Worm (Caenorhabditis elegans): Measurements from ENCODE around the gene col-111.
A peak's percentile ranks its signal among the peaks of the same experiment; 100 is the strongest.

col-111 gene

ce11 chrIV:4665079-4665478 is 7.3 kb upstream of the col-111 start, which contains the start of gene F29B9.1:
Gene F29B9.1, plus strand, starts transcription at chrIV:4665379.
- TF ChIP-seq unc-30 (tag; optimal IDR thresholded peaks at IDR 0.05) (no peak), dpl-1 (GFP tag; optimal IDR thresholded peaks at IDR 0.05) (no peak), nhr-237 (tag; optimal IDR thresholded peaks at IDR 0.05) (no peak), hlh-17 (GFP tag; optimal IDR thresholded peaks at IDR 0.05; ENCODE audit: borderline replicate concordance) (no peak), efl-1 (optimal IDR thresholded peaks at IDR 0.05) (no peak), efl-1 (GFP tag; optimal IDR thresholded peaks at IDR 0.05 in 1 of 2) (no peak), ztf-11 (tag; optimal IDR thresholded peaks at IDR 0.05) (no peak), skn-1 (tag; optimal IDR thresholded peaks at IDR 0.05) (no peak), unc-62 (GFP tag; optimal IDR thresholded peaks at IDR 0.05) (no peak)

ce11 chrIV:4660151-4661041 is 2.6 kb upstream of the col-111 start, which contains the start of the genes F29B9.11 and jmjd-1.2:
Gene F29B9.11, minus strand, starts transcription at chrIV:4660201.
Gene jmjd-1.2, plus strand, starts transcription at chrIV:4660991.
- TF ChIP-seq ceh-63 (GFP tag; optimal IDR thresholded peaks at IDR 0.05), result peak; percentile 86
- peak; percentile 80 for TF ChIP-seq C16A3.4 (tag; optimal IDR thresholded peaks at IDR 0.05)
- peak; percentile 29 for TF ChIP-seq F16B12.6 (tag; optimal IDR thresholded peaks at IDR 0.05)
- peak; percentile 15 for TF ChIP-seq efl-3 (GFP tag; optimal IDR thresholded peaks at IDR 0.05)
- TF ChIP-seq nhr-47 (tag; optimal IDR thresholded peaks at IDR 0.05), result peak; percentile 96
- peak; percentile 74 for TF ChIP-seq grh-1 (GFP tag; IDR thresholded peaks at IDR 0.05)
- peak; percentile 95 for TF ChIP-seq lin-14 (GFP tag; optimal IDR thresholded peaks at IDR 0.05)
- peak; percentile 97 for TF ChIP-seq snu-23 (GFP tag; optimal IDR thresholded peaks at IDR 0.05)
- TF ChIP-seq sup-37 (GFP tag; optimal IDR thresholded peaks at IDR 0.05), result peak; percentile 68
- TF ChIP-seq elt-2 (tag; optimal IDR thresholded peaks at IDR 0.05), result peak; percentile 82
- peak; percentile 98 for TF ChIP-seq nhr-71 (tag; optimal IDR thresholded peaks at IDR 0.05)
- TF ChIP-seq mab-9 (GFP tag; IDR thresholded peaks at IDR 0.05), result peak; percentile 78
- no peak for TF ChIP-seq hlh-4 (tag; optimal IDR thresholded peaks at IDR 0.05)
- TF ChIP-seq unc-130 (tag; optimal IDR thresholded peaks at IDR 0.05), result peak; percentile 94
- TF ChIP-seq elt-3 (tag; optimal IDR thresholded peaks at IDR 0.05), result peak in 2 of 6 experiments; percentile 31 to 51
- TF ChIP-seq unc-98 (GFP tag; IDR thresholded peaks at IDR 0.05), result peak; percentile 98
- no peak for TF ChIP-seq hlh-17 (GFP tag; optimal IDR thresholded peaks at IDR 0.05; ENCODE audit: borderline replicate concordance)
- TF ChIP-seq fos-1 (tag; optimal IDR thresholded peaks at IDR 0.05), result peak; percentile 79
- peak in 1 of 2 experiments; percentile 91 for TF ChIP-seq ztf-11 (tag; optimal IDR thresholded peaks at IDR 0.05)
- TF ChIP-seq nhr-12 (tag; optimal IDR thresholded peaks at IDR 0.05), result no peak
- TF ChIP-seq fkh-4 (tag; optimal IDR thresholded peaks at IDR 0.05; ENCODE audit: borderline replicate concordance), result peak; percentile 81
- TF ChIP-seq dpl-1 (GFP tag; optimal IDR thresholded peaks at IDR 0.05), result peak; percentile 72 to 78 (median 77)
- peak; percentile 64 to 90 (median 82) for TF ChIP-seq ceh-82 (tag; optimal IDR thresholded peaks at IDR 0.05)
- TF ChIP-seq Y116A8C.19 (tag; optimal IDR thresholded peaks at IDR 0.05; ENCODE audit: borderline replicate concordance), result peak; percentile 74
- peak; percentile 98 for TF ChIP-seq pax-3 (tag; optimal IDR thresholded peaks at IDR 0.05)
- TF ChIP-seq aly-2 (tag; optimal IDR thresholded peaks at IDR 0.05), result peak; percentile 76
- peak in 1 of 2 experiments; percentile 72 for TF ChIP-seq mdl-1 (tag; optimal IDR thresholded peaks at IDR 0.05)
- TF ChIP-seq fkh-10 (GFP tag; optimal IDR thresholded peaks at IDR 0.05), result peak; percentile 85
- peak; percentile 82 for TF ChIP-seq irx-1 (tag; optimal IDR thresholded peaks at IDR 0.05)
- TF ChIP-seq nhr-90 (tag; optimal IDR thresholded peaks at IDR 0.05; ENCODE audit: poor library complexity), result peak; percentile 97
- peak; percentile 94 for TF ChIP-seq unc-86 (tag; optimal IDR thresholded peaks at IDR 0.05)
- peak; percentile 68 for TF ChIP-seq nhr-77 (tag; optimal IDR thresholded peaks at IDR 0.05)
- no peak for TF ChIP-seq sptf-1 (tag; optimal IDR thresholded peaks at IDR 0.05)
- peak; percentile 89 for TF ChIP-seq sox-4 (tag; optimal IDR thresholded peaks at IDR 0.05)
- TF ChIP-seq skn-1 (tag; optimal IDR thresholded peaks at IDR 0.05), result peak; percentile 79
- peak; percentile 49 for TF ChIP-seq zag-1 (tag; optimal IDR thresholded peaks at IDR 0.05)
- peak; percentile 93 for TF ChIP-seq lsy-2 (tag; optimal IDR thresholded peaks at IDR 0.05)
- TF ChIP-seq ets-5 (GFP tag; IDR thresholded peaks at IDR 0.05), result no peak
- TF ChIP-seq nhr-76 (tag; optimal IDR thresholded peaks at IDR 0.05), result no peak
- peak; percentile 33 for TF ChIP-seq snpc-4 (tag; optimal IDR thresholded peaks at IDR 0.05)
- peak; percentile 57 for TF ChIP-seq ama-1 (optimal IDR thresholded peaks at IDR 0.05)
- peak; percentile 27 for TF ChIP-seq nhr-84 (tag; optimal IDR thresholded peaks at IDR 0.05)
- peak; percentile 95 for TF ChIP-seq vab-15 (tag; optimal IDR thresholded peaks at IDR 0.05)
- TF ChIP-seq nhr-237 (tag; optimal IDR thresholded peaks at IDR 0.05), result peak; percentile 80

All from whole organism, L1 larva.